Worm (Caenorhabditis elegans): ENCODE results near the gene F43G6.4.

DNA sequence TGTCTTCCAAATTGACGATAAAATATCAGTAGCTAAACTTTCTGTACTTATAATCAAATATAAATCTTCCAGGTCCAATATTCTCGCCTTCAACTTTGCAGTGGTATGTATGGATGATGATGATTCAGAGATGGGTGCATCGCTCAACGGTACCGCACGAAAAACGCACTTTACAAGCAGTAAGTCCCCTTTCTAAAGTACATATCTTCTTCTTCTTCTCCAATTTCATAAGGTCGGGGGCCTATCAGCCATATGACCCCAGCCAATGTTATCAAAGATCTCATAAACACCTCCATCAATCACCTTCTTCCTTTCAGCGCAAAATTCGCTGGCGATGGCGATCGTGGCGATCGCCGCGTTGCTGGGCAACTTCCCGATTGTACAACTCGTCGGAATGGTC, 52.9 kb downstream of the F43G6.4 start:
- TF ChIP-seq nhr-28 (tag; optimal IDR thresholded peaks at IDR 0.05), result no peak
- no peak for TF ChIP-seq nhr-237 (tag; optimal IDR thresholded peaks at IDR 0.05)
- no peak for TF ChIP-seq hpl-2 (GFP tag; optimal IDR thresholded peaks at IDR 0.05)

Measured in whole organism, L1 larva.